Worm (Caenorhabditis elegans) whole organism, L1 larva: ENCODE results near the gene F58A3.4.

ENCODE experiments used
- F16B12.6 ChIP-seq: fragments of 150-350 bp; optimal IDR thresholded peaks from 2 replicates; lab custom pipeline; 2014; ENCODE audit warnings: missing biosample characterization, missing genetic modification characterization
- Y116A8C.19 ChIP-seq: sonication (generic microtip); optimal IDR thresholded peaks from 2 replicates; lab custom pipeline; 2016; ENCODE audit warnings: missing compliant biosample characterization, missing genetic modification characterization, borderline replicate concordance
- alr-1 ChIP-seq: fragments of 200-800 bp; sonication (Bioruptor generic); optimal IDR thresholded peaks from 2 replicates; lab custom pipeline; 2018; ENCODE audit warnings: borderline replicate concordance, mild to moderate bottlenecking, missing genetic modification characterization, missing compliant biosample characterization
- ceh-63 ChIP-seq: fragments of 200-800 bp; sonication (Bioruptor generic); optimal IDR thresholded peaks from 2 replicates; lab custom pipeline; 2018; ENCODE audit warnings: mild to moderate bottlenecking, missing genetic modification characterization, missing compliant biosample characterization
- ceh-88 ChIP-seq: fragments of 200-800 bp; sonication (Bioruptor generic); IDR thresholded peaks from 2 replicates; pipeline ENCODE4 v1.3.6; 2022; ENCODE audit warnings: missing genetic modification characterization, missing compliant biosample characterization
- efl-1 ChIP-seq, 4 experiments: fragments of 150-350 bp; optimal IDR thresholded peaks in 3 of 4; peaks in 1 of 4; 1 replicate in 1 of 4; 2 replicates in 3 of 4; lab custom pipeline; 2014; ENCODE audit warnings: missing biosample characterization in 2 of 4, missing genetic modification characterization in 2 of 4, missing genetic modification reagents in 2 of 4
- egl-13 ChIP-seq: sonication (generic microtip); optimal IDR thresholded peaks from 2 replicates; lab custom pipeline; 2016; ENCODE audit warnings: missing genotype, missing genetic modification reagents, missing genetic modification characterization, missing compliant biosample characterization
- elt-2 ChIP-seq: sonication (generic microtip); optimal IDR thresholded peaks from 2 replicates; lab custom pipeline; 2016; ENCODE audit warnings: missing genetic modification characterization, mild to moderate bottlenecking, inconsistent platforms, missing compliant biosample characterization, missing genetic modification reagents
- ets-5 ChIP-seq: fragments of 200-800 bp; sonication (Bioruptor generic); IDR thresholded peaks from 2 replicates; pipeline ENCODE4 v1.3.6; 2022; ENCODE audit warnings: missing genetic modification characterization, missing compliant biosample characterization
- fkh-4 ChIP-seq: sonication (generic microtip); optimal IDR thresholded peaks from 2 replicates; lab custom pipeline; 2016; ENCODE audit warnings: missing compliant biosample characterization, missing genetic modification characterization, borderline replicate concordance
- fos-1 ChIP-seq: fragments of 150-350 bp; optimal IDR thresholded peaks from 2 replicates; lab custom pipeline; 2014; ENCODE audit warnings: missing biosample characterization, missing genetic modification characterization
- hpl-2 ChIP-seq: fragments of 150-350 bp; optimal IDR thresholded peaks from 2 replicates; lab custom pipeline; 2014; ENCODE audit warnings: missing biosample characterization, missing genetic modification reagents, missing genetic modification characterization
- jun-1 ChIP-seq: fragments of 150-350 bp; optimal IDR thresholded peaks from 2 replicates; lab custom pipeline; 2014; ENCODE audit warnings: missing biosample characterization, missing genetic modification reagents, missing genetic modification characterization
- mdl-1 ChIP-seq, 2 experiments: fragments of 150-350 bp; optimal IDR thresholded peaks; 2 replicates each; lab custom pipeline; 2014 to 2017; ENCODE audit warnings: missing biosample characterization in 2 of 2, missing genetic modification characterization in 2 of 2, inconsistent platforms in 1 of 2
- mep-1 ChIP-seq: fragments of 150-350 bp; optimal IDR thresholded peaks from 2 replicates; lab custom pipeline; 2014; ENCODE audit warnings: missing biosample characterization, missing genetic modification characterization
- nhr-12 ChIP-seq: sonication (generic microtip); optimal IDR thresholded peaks from 2 replicates; lab custom pipeline; 2017; ENCODE audit warnings: missing biosample characterization, missing genetic modification characterization
- pag-3 ChIP-seq: sonication (generic microtip); optimal IDR thresholded peaks from 2 replicates; lab custom pipeline; 2017; ENCODE audit warnings: missing genetic modification characterization, mild to moderate bottlenecking, missing compliant biosample characterization, antibody characterized with exemption, borderline replicate concordance; ENCODE audit not compliant: insufficient read depth
- skn-1 ChIP-seq: fragments of 150-350 bp; optimal IDR thresholded peaks from 2 replicates; lab custom pipeline; 2014; ENCODE audit warnings: missing biosample characterization, missing genetic modification characterization
- snpc-4 ChIP-seq: fragments of 150-350 bp; optimal IDR thresholded peaks from 2 replicates; lab custom pipeline; 2014; ENCODE audit warnings: missing biosample characterization, missing genetic modification characterization
- snu-23 ChIP-seq: sonication (generic microtip); optimal IDR thresholded peaks from 2 replicates; lab custom pipeline; 2016; ENCODE audit warnings: missing genetic modification characterization, missing compliant biosample characterization
- sox-4 ChIP-seq: sonication (generic microtip); optimal IDR thresholded peaks from 2 replicates; lab custom pipeline; 2016; ENCODE audit warnings: missing genetic modification characterization, missing compliant biosample characterization
- sup-37 ChIP-seq: fragments of 200-800 bp; sonication (Bioruptor generic); optimal IDR thresholded peaks from 2 replicates; lab custom pipeline; 2018; ENCODE audit warnings: mild to moderate bottlenecking, missing genetic modification characterization, missing compliant biosample characterization
- tlp-1 ChIP-seq: fragments of 150-350 bp; optimal IDR thresholded peaks from 2 replicates; lab custom pipeline; 2014; ENCODE audit warnings: missing biosample characterization, missing genetic modification characterization
- unc-130 ChIP-seq: fragments of 150-350 bp; optimal IDR thresholded peaks from 2 replicates; lab custom pipeline; 2017; ENCODE audit warnings: missing biosample characterization, missing genetic modification characterization, inconsistent platforms
- unc-62 ChIP-seq: fragments of 150-350 bp; optimal IDR thresholded peaks from 2 replicates; lab custom pipeline; 2014; ENCODE audit warnings: missing biosample characterization, missing genetic modification reagents, missing genetic modification characterization

F58A3.4 gene

DNA sequence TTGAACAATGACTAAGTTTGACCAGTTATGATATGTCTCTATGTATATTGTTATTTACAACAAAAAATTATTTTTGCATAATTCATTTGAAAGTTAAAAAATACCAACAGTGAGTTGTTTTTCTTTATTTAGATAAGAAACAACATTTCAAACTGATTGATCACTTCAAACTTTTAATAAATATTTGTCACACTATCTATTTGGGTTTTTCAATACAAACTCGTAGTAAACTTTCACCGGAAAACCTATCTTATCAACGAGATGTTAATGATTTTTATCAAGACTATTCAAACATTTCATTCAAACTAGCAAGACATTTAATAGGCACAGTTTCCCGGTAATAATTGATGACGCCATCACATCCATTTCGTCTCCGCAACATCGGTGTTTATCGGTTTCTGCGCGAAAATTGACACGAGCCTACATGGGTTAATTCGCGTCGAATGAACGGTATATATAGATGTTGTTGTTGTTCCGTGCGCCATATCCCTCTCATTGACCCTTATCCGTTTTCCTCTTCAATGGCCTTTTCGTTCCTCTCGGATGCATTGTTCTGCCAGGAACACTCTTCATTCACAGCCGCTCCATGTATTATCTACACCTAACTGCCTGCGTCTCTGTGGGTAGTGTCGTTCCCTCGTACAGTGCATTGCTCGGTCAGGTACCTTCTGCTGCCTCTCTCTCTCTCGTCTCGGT is 20.2 kb downstream of the F58A3.4 start:
- no peak for TF ChIP-seq pag-3 (tag; lab: Kevin White, UChicago)
- peak; percentile 32 for TF ChIP-seq mep-1
- peak; percentile 57 for TF ChIP-seq elt-2 (tag; lab: Kevin White, UChicago)
- no peak for TF ChIP-seq mdl-1 (tag; optimal IDR thresholded peaks at IDR 0.05; lab: Kevin White, UChicago)
- no peak for TF ChIP-seq F16B12.6
- TF ChIP-seq tlp-1 (tag; lab: Kevin White, UChicago) = peak; percentile 17
- no peak for TF ChIP-seq ceh-63 (GFP tag; lab: Kevin White, UChicago)
- no peak for TF ChIP-seq ceh-88
- no peak for TF ChIP-seq sup-37 (GFP tag; lab: Kevin White, UChicago)

DNA sequence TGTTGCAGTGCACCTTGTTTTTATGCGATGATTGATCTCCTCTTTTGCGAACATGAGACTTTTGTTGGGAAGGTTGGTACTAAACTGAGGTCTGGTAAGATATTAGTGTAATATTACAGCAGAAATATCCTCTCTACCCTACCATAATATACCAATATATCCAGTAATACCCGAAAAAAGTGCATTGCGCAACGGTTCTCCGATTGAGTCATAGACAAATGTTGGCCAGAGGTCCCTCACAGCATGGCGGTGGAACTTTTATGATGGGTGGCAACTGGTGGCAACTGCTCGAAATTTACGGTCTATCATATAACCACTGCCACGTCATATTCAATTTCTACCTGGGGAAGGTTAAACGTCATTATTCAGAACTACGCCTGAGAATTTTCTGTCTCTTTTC is 21.2 kb downstream of the F58A3.4 start:
- TF ChIP-seq efl-1 (optimal IDR thresholded peaks at IDR 0.05; lab: Kevin White, UChicago) (no peak), efl-1 (GFP tag; optimal IDR thresholded peaks at IDR 0.05 in 1 of 2; lab: Kevin White, UChicago) (peak in 1 of 2 experiments; percentile 6), alr-1 (tag; lab: Kevin White, UChicago) (no peak)

DNA sequence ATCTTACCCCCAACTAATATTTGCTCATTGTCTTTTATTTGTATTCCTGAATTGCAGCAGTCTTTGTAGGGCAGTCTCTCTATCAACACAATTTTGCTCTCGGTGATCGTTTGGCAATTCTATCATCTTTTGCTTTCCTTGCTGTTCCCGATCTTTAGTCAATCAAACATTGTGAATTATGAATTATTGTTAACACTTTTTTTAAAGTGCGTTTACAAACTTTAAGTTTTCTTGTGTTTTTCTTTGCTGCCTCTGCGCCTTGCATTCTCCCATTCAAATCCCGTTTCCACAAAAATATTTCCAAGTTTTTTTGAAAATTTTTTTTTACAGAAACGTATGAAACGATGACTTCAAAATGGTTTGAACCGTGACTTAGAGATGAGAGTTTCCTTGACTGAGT is 28.4 kb downstream of the F58A3.4 start, which contains the start of gene ver-4:
Gene ver-4 (plus strand): TSS at position 301 of the 400 bp plus-strand sequence.
- TF ChIP-seq tlp-1 (tag; lab: Kevin White, UChicago) (no peak), nhr-12 (tag; lab: Kevin White, UChicago) (no peak), unc-130 (tag; lab: Kevin White, UChicago) (no peak), hpl-2 (GFP tag; lab: Kevin White, UChicago) (no peak), mdl-1 (tag; optimal IDR thresholded peaks at IDR 0.05; lab: Kevin White, UChicago) (no peak), snpc-4 (tag; lab: Kevin White, UChicago) (no peak), egl-13 (tag; lab: Kevin White, UChicago) (no peak), ets-5 (GFP tag; lab: Robert Waterston, UW) (no peak), Y116A8C.19 (tag; lab: Kevin White, UChicago) (no peak)

DNA sequence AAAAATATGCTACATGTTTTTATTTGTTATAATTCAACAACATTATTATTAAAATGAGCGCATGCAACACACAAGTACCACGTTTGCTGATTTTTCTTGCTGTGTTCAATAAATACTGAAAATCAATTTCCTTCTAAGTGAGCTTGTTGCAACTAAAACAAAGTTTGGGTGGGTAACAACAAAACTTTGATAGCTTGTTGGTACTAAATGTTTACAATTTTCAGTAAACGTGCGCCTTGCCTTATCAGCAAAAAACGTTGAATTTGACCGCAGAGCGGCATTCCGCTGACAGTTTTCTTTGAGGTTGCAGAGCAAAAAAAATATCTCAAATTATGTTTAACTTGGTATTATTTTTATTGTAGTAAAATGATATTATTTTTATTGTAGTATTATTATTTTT is 29.1 kb downstream of the F58A3.4 start:
- TF ChIP-seq jun-1 (tag; lab: Kevin White, UChicago) (no peak), mep-1 (no peak), fkh-4 (tag; lab: Kevin White, UChicago) (no peak)

DNA sequence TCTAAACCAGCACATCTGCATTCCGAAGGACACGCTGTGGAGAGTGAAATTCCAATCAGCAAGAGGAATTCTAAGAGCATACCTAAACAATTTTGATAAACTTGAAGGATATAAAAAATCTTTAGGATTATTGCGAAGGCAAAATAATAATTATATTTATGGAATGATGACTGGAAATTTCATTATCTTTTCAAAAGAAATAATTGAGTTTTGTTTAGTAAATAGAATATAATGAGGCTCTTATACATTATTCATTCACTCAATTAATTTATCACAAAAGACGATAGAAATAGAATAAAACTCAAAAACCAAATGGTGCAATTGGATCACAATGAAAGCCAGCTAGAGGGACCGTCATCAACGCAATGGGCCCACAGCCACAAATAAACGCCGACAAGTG is 31.3 kb downstream of the F58A3.4 start, which contains the start of gene pxn-2:
Gene pxn-2 (minus strand): TSS at position 101 of the 400 bp plus-strand sequence.
- TF ChIP-seq ceh-63 (GFP tag; lab: Kevin White, UChicago) (no peak), skn-1 (no peak), sox-4 (tag; lab: Kevin White, UChicago) (no peak), fos-1 (no peak)

DNA sequence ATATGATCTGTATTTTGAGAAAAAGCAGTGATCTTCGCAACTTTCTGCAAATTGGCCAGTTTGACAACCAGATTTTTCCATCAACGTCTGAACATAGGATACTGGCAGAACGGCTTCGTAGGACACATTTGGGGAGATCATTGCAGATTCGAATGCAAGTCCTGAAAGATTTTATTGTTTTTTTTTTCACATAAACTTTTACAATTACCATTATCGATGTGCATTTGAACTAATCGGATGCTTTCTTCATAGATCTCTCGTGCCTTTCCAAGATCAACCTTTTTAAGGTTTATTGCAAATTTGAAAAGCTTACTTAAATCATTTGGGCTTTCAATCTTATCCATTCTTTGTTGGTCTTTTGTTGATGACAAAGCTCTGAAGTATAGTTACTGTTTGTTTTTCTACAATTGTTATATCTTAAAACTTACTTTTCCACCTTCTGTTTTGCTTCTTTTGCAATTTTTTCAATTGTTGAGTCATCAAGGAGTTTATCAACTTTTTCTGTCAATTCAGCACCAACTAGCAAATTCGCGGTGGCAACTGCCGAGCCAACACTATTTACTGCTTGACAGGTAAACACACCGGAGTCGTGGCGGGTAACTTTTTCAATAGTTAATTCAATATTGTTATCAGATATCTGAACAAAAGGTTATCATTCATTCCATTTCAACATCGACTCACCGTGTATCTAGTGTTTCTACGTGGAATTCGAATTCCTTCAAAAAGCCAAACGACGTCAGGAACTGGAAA is 33.8 kb downstream of the F58A3.4 start:
- TF ChIP-seq efl-1 (optimal IDR thresholded peaks at IDR 0.05; lab: Kevin White, UChicago) = no peak
- peak in 1 of 2 experiments; percentile 91 for TF ChIP-seq efl-1 (GFP tag; optimal IDR thresholded peaks at IDR 0.05 in 1 of 2; lab: Kevin White, UChicago)
- no peak for TF ChIP-seq snu-23 (GFP tag; lab: Kevin White, UChicago)

DNA sequence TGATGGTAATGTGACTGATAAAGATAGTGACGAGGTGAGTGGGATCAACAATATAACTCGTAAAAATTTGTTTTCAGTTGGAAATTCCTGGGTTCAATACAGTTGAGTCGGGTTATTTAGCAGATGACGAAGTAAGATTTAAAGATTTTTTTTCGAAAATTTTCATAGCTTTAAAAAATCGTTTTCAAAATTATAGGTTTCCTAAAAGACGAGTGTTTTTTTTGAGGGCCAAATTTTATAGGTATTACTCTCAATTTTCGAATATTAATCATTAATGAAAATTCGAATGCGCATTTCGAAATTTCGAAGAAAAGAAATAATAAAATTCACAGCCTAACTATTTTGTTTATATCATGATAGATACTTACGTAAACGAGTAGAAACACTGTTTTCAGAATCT is 39.3 kb downstream of the F58A3.4 start:
- TF ChIP-seq efl-1 (optimal IDR thresholded peaks at IDR 0.05; lab: Kevin White, UChicago) (no peak), efl-1 (GFP tag; optimal IDR thresholded peaks at IDR 0.05 in 1 of 2; lab: Kevin White, UChicago) (peak in 1 of 2 experiments; percentile 24), unc-62 (GFP tag; lab: Kevin White, UChicago) (no peak)
